Fruit fly (Drosophila melanogaster): Measurements from ENCODE around the gene Coq8.

Coq8 gene

DNA sequence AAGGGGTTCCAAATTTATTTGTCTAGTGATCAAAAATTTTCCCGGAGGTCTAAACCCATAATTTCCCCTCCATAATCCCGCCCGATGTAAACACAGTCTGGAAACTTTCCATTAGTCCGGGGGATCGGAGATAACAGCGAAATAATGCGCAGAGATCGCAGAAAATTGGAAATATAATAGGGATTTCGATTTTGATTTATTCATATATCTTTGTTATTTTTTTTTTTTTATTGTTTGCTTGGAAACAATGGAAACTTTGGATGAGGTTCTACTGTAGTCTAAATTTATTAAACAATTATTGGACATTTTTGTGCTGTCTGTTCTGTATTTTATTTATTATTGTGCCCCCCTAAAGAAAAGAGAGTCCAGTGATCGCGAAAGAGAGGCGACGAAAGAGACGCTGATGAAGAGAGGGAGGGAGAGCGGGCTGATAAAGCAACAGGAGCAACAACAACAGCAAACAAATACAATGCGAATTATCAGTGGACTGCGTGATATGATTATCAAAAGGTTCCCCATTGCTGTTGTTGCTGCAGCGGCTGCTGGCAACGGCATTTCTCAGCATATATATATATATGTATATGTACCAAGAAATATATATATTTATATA is 5.7 kb downstream of the Coq8 start (continued):
- no peak for TF ChIP-seq CkIIα-i1 (GFP tag; IDR thresholded peaks at IDR 0.05)
- no peak for TF ChIP-seq Nf-YC (tag; optimal IDR thresholded peaks at IDR 0.05)
- TF ChIP-seq Lim3 (GFP tag; IDR thresholded peaks at IDR 0.05), result no peak
- TF ChIP-seq Sin3A (optimal IDR thresholded peaks at IDR 0.05), result no peak
- TF ChIP-seq cg (GFP tag; optimal IDR thresholded peaks at IDR 0.05), result peak; percentile 19
- TF ChIP-seq inv (GFP tag; IDR thresholded peaks at IDR 0.05; ENCODE audit: partially characterized antibody), result no peak
- no peak for TF ChIP-seq Taf1 (GFP tag; IDR thresholded peaks at IDR 0.05)
- TF ChIP-seq Nf-YA (GFP tag; IDR thresholded peaks at IDR 0.05), result no peak
- no peak for TF ChIP-seq fd3F (GFP tag; optimal IDR thresholded peaks at IDR 0.05)
- peak; percentile 32 for TF ChIP-seq CG34376 (GFP tag; optimal IDR thresholded peaks at IDR 0.05)
- TF ChIP-seq CG7786 (GFP tag; optimal IDR thresholded peaks at IDR 0.05), result no peak
- no peak for TF ChIP-seq CG10565 (GFP tag; optimal IDR thresholded peaks at IDR 0.05)
- no peak for TF ChIP-seq CG9609 (GFP tag; optimal IDR thresholded peaks at IDR 0.05)
- TF ChIP-seq CG15601 (tag; optimal IDR thresholded peaks at IDR 0.05), result no peak
- no peak for TF ChIP-seq CG1603 (tag; optimal IDR thresholded peaks at IDR 0.05)
- no peak for TF ChIP-seq knrl (GFP tag; IDR thresholded peaks at IDR 0.05; ENCODE audit: partially characterized antibody)
- no peak for TF ChIP-seq Scr (GFP tag; IDR thresholded peaks at IDR 0.05; ENCODE audit: partially characterized antibody)
- no peak for TF ChIP-seq ewg (GFP tag; optimal IDR thresholded peaks at IDR 0.05)
- no peak for TF ChIP-seq HHEX (GFP tag; optimal IDR thresholded peaks at IDR 0.05)
- no peak for TF ChIP-seq CG31365 (tag; optimal IDR thresholded peaks at IDR 0.05)
- TF ChIP-seq grn (GFP tag; optimal IDR thresholded peaks at IDR 0.05), result no peak
- no peak for TF ChIP-seq Hand (GFP tag; optimal IDR thresholded peaks at IDR 0.05)
- TF ChIP-seq CG12219 (GFP tag; optimal IDR thresholded peaks at IDR 0.05), result no peak
- TF ChIP-seq CG16863 (GFP tag; optimal IDR thresholded peaks at IDR 0.05), result no peak
- no peak for TF ChIP-seq vfl (GFP tag; optimal IDR thresholded peaks at IDR 0.05)
- no peak for TF ChIP-seq cas (GFP tag; IDR thresholded peaks at IDR 0.05)
- TF ChIP-seq abd-A (tag; optimal IDR thresholded peaks at IDR 0.05), result no peak
- TF ChIP-seq Mes4 (GFP tag; optimal IDR thresholded peaks at IDR 0.05), result no peak
- TF ChIP-seq bab2 (GFP tag; optimal IDR thresholded peaks at IDR 0.05), result peak; percentile 7
- no peak for TF ChIP-seq CG16815 (GFP tag; optimal IDR thresholded peaks at IDR 0.05)
- no peak for TF ChIP-seq CG30431 (GFP tag; optimal IDR thresholded peaks at IDR 0.05)
- no peak for TF ChIP-seq CG1832 (GFP tag; optimal IDR thresholded peaks at IDR 0.05)
- peak in 1 of 2 experiments; percentile 4 for TF ChIP-seq Hr51 (GFP tag; optimal IDR thresholded peaks at IDR 0.05)
- peak; percentile 18; the same call in 1 of the 2 replicates for TF ChIP-seq crol (GFP tag; IDR thresholded peaks at IDR 0.05)
- TF ChIP-seq pita (GFP tag; optimal IDR thresholded peaks at IDR 0.05), result no peak
- TF ChIP-seq CG2120 (GFP tag; optimal IDR thresholded peaks at IDR 0.05), result peak; percentile 60
- no peak for TF ChIP-seq run (tag; optimal IDR thresholded peaks at IDR 0.05)
- TF ChIP-seq CG3163 (GFP tag; optimal IDR thresholded peaks at IDR 0.05), result peak; percentile 71
- no peak for TF ChIP-seq Fer3 (tag; optimal IDR thresholded peaks at IDR 0.05)
- no peak for TF ChIP-seq tio (GFP tag; optimal IDR thresholded peaks at IDR 0.05)
- TF ChIP-seq sens-2 (GFP tag; IDR thresholded peaks at IDR 0.05), result no peak
- TF ChIP-seq CG32532 (GFP tag; IDR thresholded peaks at IDR 0.05), result peak; percentile 28; the same call in 1 of the 2 replicates
- TF ChIP-seq CG17912 (GFP tag; optimal IDR thresholded peaks at IDR 0.05), result no peak
- peak; percentile 40; the same call in 1 of the 2 replicates for TF ChIP-seq GATAe (GFP tag; conservative IDR thresholded peaks at IDR 0.05)
- TF ChIP-seq Sry-δ (GFP tag; optimal IDR thresholded peaks at IDR 0.05), result no peak
- TF ChIP-seq org-1 (GFP tag; optimal IDR thresholded peaks at IDR 0.05), result no peak
- TF ChIP-seq hbn (GFP tag; IDR thresholded peaks at IDR 0.05; ENCODE audit: partially characterized antibody), result no peak
- TF ChIP-seq CG31224 (GFP tag; IDR thresholded peaks at IDR 0.05), result no peak
- no peak for TF ChIP-seq lola (GFP tag; optimal IDR thresholded peaks at IDR 0.05)
- TF ChIP-seq amos (GFP tag; IDR thresholded peaks at IDR 0.05; ENCODE audit: partially characterized antibody), result no peak

Data from whole organism, embryonic.